Worm (Caenorhabditis elegans) whole organism, midembryonic: ENCODE measurements around the gene faah-6.
A peak's percentile ranks its signal among the peaks of the same experiment; 100 is the strongest.

Experiments used
- T22C8.4 ChIP-seq: fragments of 200-800 bp; sonication (Bioruptor generic); IDR thresholded peaks from 2 replicates; pipeline ENCODE4 v1.3.6; 2022; ENCODE audit warnings: missing genetic modification characterization, missing compliant biosample characterization
- cog-1 ChIP-seq: sonication (generic microtip); optimal IDR thresholded peaks from 2 replicates; lab custom pipeline; 2016; ENCODE audit warnings: missing genetic modification characterization, missing compliant biosample characterization
- flt-1 ChIP-seq: fragments of 200-800 bp; sonication (Bioruptor generic); IDR thresholded peaks from 2 replicates; pipeline ENCODE4 v1.3.6; 2022; ENCODE audit warnings: missing genetic modification characterization, missing compliant biosample characterization
- klf-2 ChIP-seq: fragments of 200-800 bp; sonication (Bioruptor generic); conservative IDR thresholded peaks from 2 replicates; pipeline ENCODE4 v1.3.6; 2022; ENCODE audit warnings: missing genetic modification reagents, missing genetic modification characterization, missing compliant biosample characterization
- med-1 ChIP-seq: sonication (generic microtip); optimal IDR thresholded peaks from 2 replicates; lab custom pipeline; 2017; ENCODE audit warnings: missing genetic modification characterization, mild to moderate bottlenecking, missing compliant biosample characterization, antibody characterized with exemption, missing genetic modification reagents; ENCODE audit not compliant: insufficient read depth
- ref-1 ChIP-seq: fragments of 200-800 bp; sonication (Bioruptor generic); conservative IDR thresholded peaks from 2 replicates; pipeline ENCODE4 v1.3.6; 2022; ENCODE audit warnings: missing genetic modification reagents, missing genetic modification characterization, missing compliant biosample characterization
- tab-1 ChIP-seq: fragments of 200-800 bp; sonication (Bioruptor generic); IDR thresholded peaks from 2 replicates; pipeline ENCODE4 v1.3.6; 2022; ENCODE audit warnings: missing genetic modification characterization, missing compliant biosample characterization
- ztf-23 ChIP-seq: fragments of 200-800 bp; sonication (Bioruptor generic); IDR thresholded peaks from 2 replicates; pipeline ENCODE4 v1.3.6; 2022; ENCODE audit warnings: missing genetic modification reagents, missing genetic modification characterization, missing compliant biosample characterization
- ztf-29 ChIP-seq: fragments of 200-800 bp; sonication (Bioruptor generic); IDR thresholded peaks from 2 replicates; pipeline ENCODE4 v1.3.6; 2022; ENCODE audit warnings: missing genetic modification reagents, missing genetic modification characterization, missing compliant biosample characterization

Gene faah-6

ce11 chrIII:11650152-11650551 lies at the start of gene faah-6:
Gene faah-6, plus strand, starts transcription at chrIII:11650452.
- no peak for TF ChIP-seq ztf-23 (GFP tag; lab: Robert Waterston, UW)
- no peak for TF ChIP-seq med-1 (GFP tag; lab: Kevin White, UChicago)
- TF ChIP-seq flt-1: no peak
- no peak for TF ChIP-seq tab-1 (GFP tag; lab: Robert Waterston, UW)
- no peak for TF ChIP-seq klf-2 (GFP tag; lab: Robert Waterston, UW)

- TF ChIP-seq T22C8.4 (GFP tag; lab: Robert Waterston, UW) (no peak), flt-1 (no peak)
These were observed 42.4 kb upstream of the faah-6 start, which contains the start of gene Y66D12A.1 for ce11 chrIII:11607870-11608269. Gene Y66D12A.1, plus strand, starts transcription at chrIII:11608170.

- no peak for TF ChIP-seq T22C8.4 (GFP tag; lab: Robert Waterston, UW)
- TF ChIP-seq ztf-29 (GFP tag; lab: Robert Waterston, UW): no peak
- no peak for TF ChIP-seq tab-1 (GFP tag; lab: Robert Waterston, UW)
- TF ChIP-seq klf-2 (GFP tag; lab: Robert Waterston, UW): no peak
- no peak for TF ChIP-seq med-1 (GFP tag; lab: Kevin White, UChicago)
- no peak for TF ChIP-seq cog-1 (tag; lab: Kevin White, UChicago)
- no peak for TF ChIP-seq ztf-23 (GFP tag; lab: Robert Waterston, UW)
These were observed 40.7 kb upstream of the faah-6 start, which contains the start of gene Y66D12A.30 for ce11 chrIII:11609568-11609967. Gene Y66D12A.30, plus strand, starts transcription at chrIII:11609868.

ce11 chrIII:11611618-11612247 lies 38.5 kb upstream of the faah-6 start:
- no peak for TF ChIP-seq T22C8.4 (GFP tag; lab: Robert Waterston, UW)

- TF ChIP-seq klf-2 (GFP tag; lab: Robert Waterston, UW) (no peak), cog-1 (tag; lab: Kevin White, UChicago) (no peak), ztf-23 (GFP tag; lab: Robert Waterston, UW) (no peak), ztf-29 (GFP tag; lab: Robert Waterston, UW) (no peak), ref-1 (GFP tag; lab: Robert Waterston, UW) (no peak), tab-1 (GFP tag; lab: Robert Waterston, UW) (no peak), med-1 (GFP tag; lab: Kevin White, UChicago) (no peak), T22C8.4 (GFP tag; lab: Robert Waterston, UW) (no peak), flt-1 (no peak)
These were observed 37.9 kb upstream of the faah-6 start, which contains the start of the genes Y66A7A.9 and Y66A7A.4 for ce11 chrIII:11612371-11612770. Gene Y66A7A.9, minus strand, starts transcription at chrIII:11612471. Gene Y66A7A.4, plus strand, starts transcription at chrIII:11612607.

ce11 chrIII:11614325-11614724 lies 35.9 kb upstream of the faah-6 start:
- peak; percentile 99 for TF ChIP-seq T22C8.4 (GFP tag; lab: Robert Waterston, UW)

ce11 chrIII:11614874-11615273 lies 35.4 kb upstream of the faah-6 start:
- TF ChIP-seq T22C8.4 (GFP tag; lab: Robert Waterston, UW) (peak; percentile 99), tab-1 (GFP tag; lab: Robert Waterston, UW) (no peak)

- TF ChIP-seq T22C8.4 (GFP tag; lab: Robert Waterston, UW) (no peak), ztf-23 (GFP tag; lab: Robert Waterston, UW) (no peak), ztf-29 (GFP tag; lab: Robert Waterston, UW) (no peak), med-1 (GFP tag; lab: Kevin White, UChicago) (no peak), flt-1 (no peak), ref-1 (GFP tag; lab: Robert Waterston, UW) (no peak), tab-1 (GFP tag; lab: Robert Waterston, UW) (no peak), cog-1 (tag; lab: Kevin White, UChicago) (no peak), klf-2 (GFP tag; lab: Robert Waterston, UW) (no peak)
These were observed 34.5 kb upstream of the faah-6 start for ce11 chrIII:11615802-11616201.

- TF ChIP-seq ztf-23 (GFP tag; lab: Robert Waterston, UW): no peak
- no peak for TF ChIP-seq ref-1 (GFP tag; lab: Robert Waterston, UW)
- no peak for TF ChIP-seq ztf-29 (GFP tag; lab: Robert Waterston, UW)
- TF ChIP-seq flt-1: no peak
- TF ChIP-seq cog-1 (tag; lab: Kevin White, UChicago): no peak
These were observed 33.8 kb upstream of the faah-6 start, which contains the start of gene ceh-91 for ce11 chrIII:11616446-11616845. Gene ceh-91, plus strand, starts transcription at chrIII:11616746.

- TF ChIP-seq tab-1 (GFP tag; lab: Robert Waterston, UW): no peak
- TF ChIP-seq med-1 (GFP tag; lab: Kevin White, UChicago): no peak
- no peak for TF ChIP-seq ztf-23 (GFP tag; lab: Robert Waterston, UW)
- no peak for TF ChIP-seq ref-1 (GFP tag; lab: Robert Waterston, UW)
- TF ChIP-seq flt-1: no peak
- TF ChIP-seq cog-1 (tag; lab: Kevin White, UChicago): no peak
- TF ChIP-seq T22C8.4 (GFP tag; lab: Robert Waterston, UW): no peak
- TF ChIP-seq klf-2 (GFP tag; lab: Robert Waterston, UW): no peak
- no peak for TF ChIP-seq ztf-29 (GFP tag; lab: Robert Waterston, UW)
These were observed 25.4 kb upstream of the faah-6 start, which contains the start of gene gly-8 for ce11 chrIII:11624838-11625292. Gene gly-8, plus strand, starts transcription at chrIII:11625242.
